Fruit fly (Drosophila melanogaster) whole organism, embryonic: ENCODE results near the gene CG3815.

Source experiments
- Ada2b ChIP-seq: fragments of 200-800 bp; sonication (Bioruptor generic); IDR thresholded peaks from 2 replicates; pipeline ENCODE4 v1.3.6; 2022; ENCODE audit warnings: missing biosample characterization, missing genetic modification characterization
- Atf-2 ChIP-seq: fragments of 200-800 bp; sonication (Bioruptor generic); optimal IDR thresholded peaks from 2 replicates; lab custom pipeline; 2016; ENCODE audit warnings: missing biosample characterization, missing genetic modification characterization
- Atf6 ChIP-seq: fragments of 200-800 bp; sonication (Bioruptor generic); IDR thresholded peaks from 2 replicates; pipeline ENCODE4 v1.3.6; 2022; ENCODE audit warnings: missing biosample characterization, missing genetic modification characterization
- BEAF-32 ChIP-seq: fragments of 200-800 bp; sonication (Bioruptor generic); optimal IDR thresholded peaks from 3 replicates; lab custom pipeline; 2017; ENCODE audit warnings: missing biosample characterization, missing genetic modification characterization, mild to moderate bottlenecking, moderate library complexity, missing genetic modification reagents
- CG10654 ChIP-seq: fragments of 200-800 bp; sonication (Bioruptor generic); optimal IDR thresholded peaks from 2 replicates; lab custom pipeline; 2016; ENCODE audit warnings: missing biosample characterization, missing genetic modification characterization
- CG11085 ChIP-seq: fragments of 200-800 bp; sonication (Bioruptor generic); IDR thresholded peaks from 2 replicates; pipeline ENCODE4 v1.3.6; 2022; ENCODE audit warnings: missing biosample characterization, missing genetic modification characterization
- CG11456 ChIP-seq: fragments of 200-800 bp; sonication (Bioruptor generic); IDR thresholded peaks from 3 replicates; pipeline ENCODE4 v1.3.6; 2022; ENCODE audit warnings: missing biosample characterization, missing genetic modification characterization
- CG11560 ChIP-seq: fragments of 200-800 bp; sonication (Bioruptor generic); IDR thresholded peaks from 3 replicates; pipeline ENCODE4 v1.3.6; 2022; ENCODE audit warnings: missing biosample characterization, missing genetic modification characterization
- CG12104 ChIP-seq: fragments of 200-800 bp; sonication (Bioruptor generic); optimal IDR thresholded peaks from 3 replicates; lab custom pipeline; 2016; ENCODE audit warnings: missing biosample characterization, missing genetic modification characterization
- CG1233 ChIP-seq: fragments of 200-800 bp; sonication (Bioruptor generic); optimal IDR thresholded peaks from 4 replicates; lab custom pipeline; 2018; ENCODE audit warnings: missing biosample characterization, mild to moderate bottlenecking, missing genetic modification characterization
- CG12391 ChIP-seq: fragments of 200-800 bp; sonication (Bioruptor generic); optimal IDR thresholded peaks from 3 replicates; lab custom pipeline; 2018; ENCODE audit warnings: missing biosample characterization, mild to moderate bottlenecking, missing genetic modification characterization, moderate library complexity
- CG12744 ChIP-seq: fragments of 200-800 bp; sonication (Bioruptor generic); optimal IDR thresholded peaks from 2 replicates; lab custom pipeline; 2016; ENCODE audit warnings: missing biosample characterization, missing genetic modification characterization
- CG12769 ChIP-seq: fragments of 200-800 bp; sonication (Bioruptor generic); optimal IDR thresholded peaks from 2 replicates; lab custom pipeline; 2019; ENCODE audit warnings: missing biosample characterization, mild to moderate bottlenecking, missing genetic modification characterization, moderate library complexity
- CG15479 ChIP-seq: fragments of 200-800 bp; sonication (Bioruptor generic); optimal IDR thresholded peaks from 3 replicates; lab custom pipeline; 2019; ENCODE audit warnings: missing biosample characterization, mild to moderate bottlenecking, missing genetic modification characterization, moderate library complexity
- CG1603 ChIP-seq: fragments of 200-800 bp; sonication (Bioruptor generic); optimal IDR thresholded peaks from 2 replicates; lab custom pipeline; 2019; ENCODE audit warnings: missing biosample characterization, mild to moderate bottlenecking, missing genetic modification characterization, moderate library complexity
- CG18262 ChIP-seq: fragments of 200-800 bp; optimal IDR thresholded peaks from 3 replicates; lab custom pipeline; 2019; ENCODE audit warnings: missing biosample characterization, mild to moderate bottlenecking, missing genetic modification characterization, moderate library complexity
- CG32767 ChIP-seq: fragments of 200-800 bp; sonication (Bioruptor generic); IDR thresholded peaks from 2 replicates; pipeline ENCODE4 v1.3.6; 2022; ENCODE audit warnings: missing biosample characterization, missing genetic modification characterization
- CG34224 ChIP-seq: fragments of 200-800 bp; sonication (Bioruptor generic); IDR thresholded peaks from 3 replicates; pipeline ENCODE4 v1.3.6; 2022; ENCODE audit warnings: missing biosample characterization, missing genetic modification characterization; ENCODE audit not compliant: partially characterized antibody
- CG5180 ChIP-seq: fragments of 200-800 bp; sonication (Bioruptor generic); optimal IDR thresholded peaks from 3 replicates; lab custom pipeline; 2017; ENCODE audit warnings: missing biosample characterization, missing genetic modification characterization, mild to moderate bottlenecking, moderate library complexity, missing genetic modification reagents
- CG6765 ChIP-seq: fragments of 200-800 bp; sonication (Bioruptor generic); optimal IDR thresholded peaks from 3 replicates; lab custom pipeline; 2017; ENCODE audit warnings: missing biosample characterization, mild to moderate bottlenecking, missing genetic modification characterization
- CG7357 ChIP-seq: fragments of 200-800 bp; sonication (Bioruptor generic); IDR thresholded peaks from 3 replicates; pipeline ENCODE4 v1.3.6; 2022; ENCODE audit warnings: missing biosample characterization, missing genetic modification characterization
- CG7745 ChIP-seq: fragments of 200-800 bp; sonication (Bioruptor generic); optimal IDR thresholded peaks from 2 replicates; lab custom pipeline; 2018; ENCODE audit warnings: missing biosample characterization, mild to moderate bottlenecking, missing genetic modification characterization, moderate library complexity
- CG9437 ChIP-seq: fragments of 200-800 bp; sonication (Bioruptor generic); optimal IDR thresholded peaks from 2 replicates; lab custom pipeline; 2018; ENCODE audit warnings: missing biosample characterization, mild to moderate bottlenecking, missing genetic modification characterization
- D19A ChIP-seq: fragments of 200-800 bp; optimal IDR thresholded peaks from 3 replicates; lab custom pipeline; 2019; ENCODE audit warnings: missing biosample characterization, mild to moderate bottlenecking, missing genetic modification characterization, moderate library complexity
- D19B ChIP-seq: fragments of 200-800 bp; sonication (Bioruptor generic); optimal IDR thresholded peaks from 2 replicates; lab custom pipeline; 2017; ENCODE audit warnings: missing biosample characterization, mild to moderate bottlenecking, missing genetic modification characterization
- Dp ChIP-seq: fragments of 200-800 bp; sonication (Bioruptor generic); optimal IDR thresholded peaks from 2 replicates; lab custom pipeline; 2018; ENCODE audit warnings: missing biosample characterization, mild to moderate bottlenecking, missing genetic modification characterization, moderate library complexity
- E2f2 ChIP-seq: fragments of 200-800 bp; sonication (Bioruptor generic); IDR thresholded peaks from 2 replicates; pipeline ENCODE4 v1.3.6; 2022; ENCODE audit warnings: missing biosample characterization, missing genetic modification characterization
- H15 ChIP-seq: fragments of 200-800 bp; sonication (Bioruptor generic); IDR thresholded peaks from 3 replicates; pipeline ENCODE4 v1.3.6; 2022; ENCODE audit warnings: missing biosample characterization, missing genetic modification characterization
- HLHmδ ChIP-seq: fragments of 200-800 bp; sonication (Bioruptor generic); optimal IDR thresholded peaks from 2 replicates; lab custom pipeline; 2018; ENCODE audit warnings: missing biosample characterization, mild to moderate bottlenecking, missing genetic modification characterization, moderate library complexity
- Hey ChIP-seq: fragments of 200-800 bp; sonication (Bioruptor generic); optimal IDR thresholded peaks from 3 replicates; lab custom pipeline; 2018; ENCODE audit warnings: missing biosample characterization, mild to moderate bottlenecking, missing genetic modification characterization
- Hmx ChIP-seq: fragments of 200-800 bp; sonication (Bioruptor generic); optimal IDR thresholded peaks from 2 replicates; lab custom pipeline; 2016; ENCODE audit warnings: missing biosample characterization, missing genetic modification characterization
- NC2β ChIP-seq: fragments of 200-800 bp; sonication (Bioruptor generic); optimal IDR thresholded peaks from 2 replicates; lab custom pipeline; 2016; ENCODE audit warnings: missing biosample characterization, missing genetic modification characterization
- Opbp ChIP-seq: fragments of 200-800 bp; sonication (Bioruptor generic); IDR thresholded peaks from 3 replicates; pipeline ENCODE4 v1.3.6; 2022; ENCODE audit warnings: missing biosample characterization, missing genetic modification characterization; ENCODE audit not compliant: partially characterized antibody
- Sin3A ChIP-seq: fragments of >200 bp; optimal IDR thresholded peaks from 2 replicates; lab custom pipeline; 2018
- Spps ChIP-seq: fragments of 200-800 bp; sonication (Bioruptor generic); optimal IDR thresholded peaks from 2 replicates; lab custom pipeline; 2018; ENCODE audit warnings: missing biosample characterization, mild to moderate bottlenecking, missing genetic modification characterization
- bigmax ChIP-seq: fragments of 200-800 bp; sonication (Bioruptor generic); optimal IDR thresholded peaks from 2 replicates; lab custom pipeline; 2018; ENCODE audit warnings: missing biosample characterization, mild to moderate bottlenecking, missing genetic modification characterization
- bsh ChIP-seq, 2 experiments: fragments of 200-800 bp; sonication (Bioruptor generic); optimal IDR thresholded peaks; 2 replicates each; lab custom pipeline; 2017 to 2018; ENCODE audit warnings: mild to moderate bottlenecking in 2 of 2, missing biosample characterization in 2 of 2, missing genetic modification characterization in 2 of 2, moderate library complexity in 1 of 2
- cg ChIP-seq: fragments of 200-800 bp; sonication (Bioruptor generic); optimal IDR thresholded peaks from 3 replicates; lab custom pipeline; 2019; ENCODE audit warnings: missing biosample characterization, mild to moderate bottlenecking, missing genetic modification characterization, moderate library complexity
- dmrt11E ChIP-seq: fragments of 200-800 bp; sonication (Bioruptor generic); optimal IDR thresholded peaks from 3 replicates; lab custom pipeline; 2018; ENCODE audit warnings: missing biosample characterization, mild to moderate bottlenecking, missing genetic modification characterization, moderate library complexity
- dmrt99B ChIP-seq: fragments of 200-800 bp; sonication (Bioruptor generic); optimal IDR thresholded peaks from 2 replicates; lab custom pipeline; 2018; ENCODE audit warnings: missing biosample characterization, mild to moderate bottlenecking, missing genetic modification characterization, moderate library complexity
- ken ChIP-seq: fragments of 200-800 bp; sonication (Bioruptor generic); IDR thresholded peaks from 3 replicates; pipeline ENCODE4 v1.3.6; 2022; ENCODE audit warnings: missing biosample characterization, missing genetic modification characterization
- otp ChIP-seq: fragments of 200-800 bp; sonication (Bioruptor generic); IDR thresholded peaks from 3 replicates; pipeline ENCODE4, ENCODE4 v1.3.6; 2022; ENCODE audit warnings: missing biosample characterization, missing genetic modification characterization
- peb ChIP-seq: fragments of 200-800 bp; sonication (Bioruptor generic); IDR thresholded peaks from 2 replicates; pipeline ENCODE4 v1.3.6; 2022; ENCODE audit warnings: missing biosample characterization, missing genetic modification characterization
- pros ChIP-seq: fragments of 200-800 bp; sonication (Bioruptor generic); optimal IDR thresholded peaks from 3 replicates; lab custom pipeline; 2019; ENCODE audit warnings: missing biosample characterization, mild to moderate bottlenecking, missing genetic modification characterization, moderate library complexity
- pum ChIP-seq: fragments of 200-800 bp; sonication (Bioruptor generic); optimal IDR thresholded peaks from 2 replicates; lab custom pipeline; 2016; ENCODE audit warnings: missing biosample characterization, missing genetic modification characterization
- run ChIP-seq: fragments of 200-800 bp; sonication (Bioruptor generic); optimal IDR thresholded peaks from 3 replicates; lab custom pipeline; 2018; ENCODE audit warnings: missing biosample characterization, mild to moderate bottlenecking, missing genetic modification characterization
- sisA ChIP-seq: fragments of 200-800 bp; sonication (Bioruptor generic); IDR thresholded peaks from 2 replicates; pipeline ENCODE4 v1.3.6; 2022; ENCODE audit warnings: missing biosample characterization, missing genetic modification characterization
- sqz ChIP-seq: fragments of 200-800 bp; sonication (Bioruptor generic); optimal IDR thresholded peaks from 3 replicates; lab custom pipeline; 2018; ENCODE audit warnings: missing biosample characterization, mild to moderate bottlenecking, missing genetic modification characterization
- ssp ChIP-seq: fragments of 200-800 bp; sonication (Bioruptor generic); IDR thresholded peaks from 2 replicates; pipeline ENCODE4 v1.3.6; 2022; ENCODE audit warnings: missing biosample characterization, missing genetic modification characterization
- tup ChIP-seq: fragments of 200-800 bp; sonication (Bioruptor generic); optimal IDR thresholded peaks from 2 replicates; lab custom pipeline; 2016; ENCODE audit warnings: missing biosample characterization, mild to moderate bottlenecking, missing genetic modification characterization, moderate library complexity

CG3815 gene

DNA sequence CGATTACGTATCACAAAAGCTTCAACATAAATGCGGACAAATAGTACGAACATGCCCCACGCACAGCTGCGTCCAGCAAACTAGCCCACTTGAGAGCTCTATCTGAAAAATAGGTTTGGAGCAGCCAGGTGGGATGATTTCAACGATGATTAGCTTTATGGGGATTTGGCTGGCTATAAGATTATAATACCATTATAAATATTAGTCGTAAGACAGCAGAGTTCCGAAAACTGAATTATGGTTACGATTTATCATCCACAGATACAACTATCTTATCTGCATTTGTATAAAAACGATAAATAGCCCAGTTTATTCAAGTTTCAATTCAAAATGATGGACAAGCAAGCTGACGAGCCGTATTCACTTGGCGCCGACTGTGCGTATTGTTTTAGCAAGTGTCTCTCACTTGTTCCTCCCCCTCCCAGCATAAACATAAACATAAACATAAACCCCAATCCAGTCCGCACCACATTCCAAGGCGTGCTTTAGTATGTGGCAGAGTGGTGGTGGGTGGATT lies 31.5 kb upstream of the CG3815 start (continued):
- TF ChIP-seq CG11085 (GFP tag; lab: Robert Waterston, UW), result 0 out of 2 replicates have a peak, but pooled peaks have one; percentile 25
- TF ChIP-seq Hmx (GFP tag; lab: Kevin White, UChicago), result no peak
- TF ChIP-seq D19B (GFP tag; lab: Kevin White, UChicago), result peak; percentile 74
- peak; percentile 81 for TF ChIP-seq CG18262 (tag; lab: Kevin White, UChicago)
- peak; percentile 24 for TF ChIP-seq pum (GFP tag; lab: Kevin White, UChicago)
- TF ChIP-seq CG6765 (GFP tag; lab: Kevin White, UChicago), result peak; percentile 76
- TF ChIP-seq ken (GFP tag; lab: Robert Waterston, UW), result no peak
- peak; percentile 37; the same call in 1 of the 2 replicates for TF ChIP-seq ssp (GFP tag; lab: Robert Waterston, UW)
- TF ChIP-seq CG32767 (GFP tag; lab: Robert Waterston, UW), result peak; percentile 56
- TF ChIP-seq dmrt11E (tag; lab: Kevin White, UChicago), result peak; percentile 1
- TF ChIP-seq otp (GFP tag; lab: Robert Waterston, UW), result no peak
- TF ChIP-seq tup (GFP tag; lab: Kevin White, UChicago), result peak; percentile 20
- TF ChIP-seq CG7745, result no peak
- peak; percentile 0 for TF ChIP-seq Spps (tag; lab: Kevin White, UChicago)
- peak; percentile 24 for TF ChIP-seq Atf-2 (GFP tag; lab: Kevin White, UChicago)
- no peak for TF ChIP-seq H15 (GFP tag; lab: Robert Waterston, UW)
- TF ChIP-seq CG11456 (GFP tag; lab: Robert Waterston, UW), result peak; percentile 71; the same call in 1 of the 3 replicates
- no peak for TF ChIP-seq bigmax (GFP tag; lab: Kevin White, UChicago)
- TF ChIP-seq Hey, result peak; percentile 18
- TF ChIP-seq pros (GFP tag; lab: Kevin White, UChicago), result no peak
- peak; percentile 76 for TF ChIP-seq CG5180
- TF ChIP-seq Dp (GFP tag; lab: Kevin White, UChicago), result no peak
- peak; percentile 52 for TF ChIP-seq CG12104
- no peak for TF ChIP-seq NC2β (GFP tag; lab: Kevin White, UChicago)
- TF ChIP-seq BEAF-32 (GFP tag; lab: Kevin White, UChicago), result no peak
- 0 out of 2 replicates have a peak, but pooled peaks have one; percentile 15 for TF ChIP-seq peb
- peak; percentile 71 for TF ChIP-seq run (tag; lab: Kevin White, UChicago)
- peak; percentile 71 for TF ChIP-seq CG12391 (tag; lab: Kevin White, UChicago)
- 0 out of 3 replicates have a peak, but pooled peaks have one; percentile 41 for TF ChIP-seq CG11560
- peak; percentile 37 for TF ChIP-seq CG10654 (GFP tag; lab: Kevin White, UChicago)
- TF ChIP-seq bsh (GFP tag; optimal IDR thresholded peaks at IDR 0.05; lab: Kevin White, UChicago), result peak in 1 of 2 experiments; percentile 60
- peak; percentile 80 for TF ChIP-seq CG9437
- TF ChIP-seq sqz (GFP tag; lab: Kevin White, UChicago), result peak; percentile 57
- peak; percentile 63 for TF ChIP-seq CG1603 (tag; lab: Kevin White, UChicago)
- TF ChIP-seq CG7357 (GFP tag; lab: Robert Waterston, UW), result peak; percentile 35; the same call in 1 of the 3 replicates
- peak; percentile 42; the same call in 1 of the 2 replicates for TF ChIP-seq E2f2 (GFP tag; lab: Robert Waterston, UW)
- peak; percentile 76 for TF ChIP-seq CG12769 (tag; lab: Kevin White, UChicago)
- peak; percentile 84 for TF ChIP-seq Atf6 (GFP tag; lab: Robert Waterston, UW)
- peak; percentile 89 for TF ChIP-seq dmrt99B (tag; lab: Kevin White, UChicago)
- TF ChIP-seq cg (GFP tag; lab: Kevin White, UChicago), result no peak
- peak; percentile 69 for TF ChIP-seq CG1233
- no peak for TF ChIP-seq CG34224 (GFP tag; lab: Robert Waterston, UW)
- no peak for TF ChIP-seq HLHmδ (GFP tag; lab: Kevin White, UChicago)
- TF ChIP-seq Opbp (GFP tag; lab: Robert Waterston, UW), result no peak
- TF ChIP-seq sisA (GFP tag; lab: Robert Waterston, UW), result peak; percentile 61
- TF ChIP-seq CG15479 (GFP tag; lab: Kevin White, UChicago), result no peak
- TF ChIP-seq Ada2b (GFP tag; lab: Robert Waterston, UW), result peak; percentile 66
- no peak for TF ChIP-seq Sin3A (lab: Kevin White, UChicago)
- TF ChIP-seq CG12744, result peak; percentile 49
- peak; percentile 77 for TF ChIP-seq D19A (tag; lab: Kevin White, UChicago)
